Worm (Caenorhabditis elegans): ENCODE data around the gene gpx-7.
A peak's percentile ranks its signal among the peaks of the same experiment; 100 is the strongest.

gpx-7 gene

ce11 chrX:7798248-7799020, 1.1 kb downstream of the gpx-7 start, which contains the start of gene adm-4:
TSS of gene adm-4 (minus strand) at chrX:7798298.
- TF ChIP-seq eyg-1 (tag; optimal IDR thresholded peaks at IDR 0.05) (no peak), lin-11 (tag; optimal IDR thresholded peaks at IDR 0.05) (no peak), pros-1 (tag; optimal IDR thresholded peaks at IDR 0.05) (no peak), dve-1 (tag; optimal IDR thresholded peaks at IDR 0.05) (no peak), tbx-7 (tag; optimal IDR thresholded peaks at IDR 0.05) (peak; percentile 66), tbx-2 (tag; optimal IDR thresholded peaks at IDR 0.05) (peak; percentile 85), hlh-15 (tag; optimal IDR thresholded peaks at IDR 0.05) (no peak), unc-86 (tag; optimal IDR thresholded peaks at IDR 0.05) (no peak), ttx-3 (tag; optimal IDR thresholded peaks at IDR 0.05) (no peak), elt-2 (tag; optimal IDR thresholded peaks at IDR 0.05) (peak; percentile 49), C38D4.7 (GFP tag; optimal IDR thresholded peaks at IDR 0.05) (no peak), mec-3 (tag; optimal IDR thresholded peaks at IDR 0.05; ENCODE audit: borderline replicate concordance) (no peak), fax-1 (tag; optimal IDR thresholded peaks at IDR 0.05) (peak; percentile 16), nhr-232 (tag; optimal IDR thresholded peaks at IDR 0.05) (no peak), nhr-11 (tag; optimal IDR thresholded peaks at IDR 0.05) (no peak), ceh-22 (tag; optimal IDR thresholded peaks at IDR 0.05) (no peak), ceh-31 (tag; optimal IDR thresholded peaks at IDR 0.05) (peak; percentile 86), syd-9 (tag; optimal IDR thresholded peaks at IDR 0.05) (no peak), ahr-1 (tag; optimal IDR thresholded peaks at IDR 0.05) (no peak), fkh-6 (tag; optimal IDR thresholded peaks at IDR 0.05) (no peak), che-1 (tag; optimal IDR thresholded peaks at IDR 0.05) (no peak), T23F11.4 (GFP tag; optimal IDR thresholded peaks at IDR 0.05) (no peak), odd-2 (tag; optimal IDR thresholded peaks at IDR 0.05) (no peak), F13H6.1 (tag; optimal IDR thresholded peaks at IDR 0.05) (no peak), elt-4 (tag; optimal IDR thresholded peaks at IDR 0.05) (no peak), ceh-6 (GFP tag; optimal IDR thresholded peaks at IDR 0.05) (no peak), ceh-30 (tag; optimal IDR thresholded peaks at IDR 0.05) (no peak), unc-42 (tag; optimal IDR thresholded peaks at IDR 0.05) (peak; percentile 21), pax-1 (tag; optimal IDR thresholded peaks at IDR 0.05) (no peak), hlh-13 (GFP tag; optimal IDR thresholded peaks at IDR 0.05) (no peak), pha-4 (tag; optimal IDR thresholded peaks at IDR 0.05) (no peak), ceh-14 (tag; optimal IDR thresholded peaks at IDR 0.05) (no peak), Y22D7AL.16 (tag; optimal IDR thresholded peaks at IDR 0.05) (no peak), ceh-2 (tag; optimal IDR thresholded peaks at IDR 0.05) (peak; percentile 79), sdc-2 (tag; optimal IDR thresholded peaks at IDR 0.05) (no peak), ceh-24 (tag; optimal IDR thresholded peaks at IDR 0.05) (no peak), fkh-10 (GFP tag; optimal IDR thresholded peaks at IDR 0.05) (no peak), madf-2 (tag; optimal IDR thresholded peaks at IDR 0.05) (no peak), ceh-19 (GFP tag; optimal IDR thresholded peaks at IDR 0.05) (no peak), ceh-34 (tag; optimal IDR thresholded peaks at IDR 0.05) (no peak), pha-2 (tag; optimal IDR thresholded peaks at IDR 0.05) (no peak), rnt-1 (tag; optimal IDR thresholded peaks at IDR 0.05) (peak; percentile 23), ceh-9 (tag; optimal IDR thresholded peaks at IDR 0.05) (no peak), K02D7.2 (tag; optimal IDR thresholded peaks at IDR 0.05) (no peak), dmd-4 (tag; optimal IDR thresholded peaks at IDR 0.05; ENCODE audit: borderline replicate concordance) (no peak), K09A11.1 (tag; optimal IDR thresholded peaks at IDR 0.05; ENCODE audit: insufficient read depth) (no peak), lim-6 (tag; optimal IDR thresholded peaks at IDR 0.05) (peak; percentile 24), zip-5 (tag; optimal IDR thresholded peaks at IDR 0.05) (peak; percentile 62), pat-9 (tag; optimal IDR thresholded peaks at IDR 0.05) (no peak), ets-4 (tag; optimal IDR thresholded peaks at IDR 0.05) (peak; percentile 79), ceh-45 (GFP tag; IDR thresholded peaks at IDR 0.05) (no peak), hlh-6 (tag; optimal IDR thresholded peaks at IDR 0.05) (no peak), unc-55 (GFP tag; optimal IDR thresholded peaks at IDR 0.05) (no peak)

Measured in whole organism, late embryonic.